Worm (Caenorhabditis elegans): Measurements from ENCODE around the gene F52H2.15.

Gene F52H2.15

ce11 chrX:2527877-2528276 lies 37.3 kb upstream of the F52H2.15 start:
- TF ChIP-seq zfp-3 (GFP tag; conservative IDR thresholded peaks at IDR 0.05) (peak; percentile 63; the same call in 1 of the 2 replicates), jun-1 (tag; optimal IDR thresholded peaks at IDR 0.05) (no peak), Y105C5A.15 (GFP tag; IDR thresholded peaks at IDR 0.05) (no peak), ctbp-1 (GFP tag; IDR thresholded peaks at IDR 0.05) (peak; percentile 59; the same call in 1 of the 2 replicates), mep-1 (tag; optimal IDR thresholded peaks at IDR 0.05) (peak; percentile 56), ceh-20 (GFP tag; IDR thresholded peaks at IDR 0.05) (no peak), Y5F2A.4 (GFP tag; optimal IDR thresholded peaks at IDR 0.05) (peak; percentile 34), lin-38 (GFP tag; IDR thresholded peaks at IDR 0.05) (peak; percentile 62), unc-62 (GFP tag; optimal IDR thresholded peaks at IDR 0.05 in 1 of 2) (peak in 1 of 2 experiments; percentile 80), unc-62 (tag; optimal IDR thresholded peaks at IDR 0.05) (no peak), aly-2 (tag; optimal IDR thresholded peaks at IDR 0.05) (no peak), mes-2 (tag; optimal IDR thresholded peaks at IDR 0.05; ENCODE audit: poor library complexity, severe bottlenecking) (peak; percentile 75), pha-4 (GFP tag; IDR thresholded peaks at IDR 0.05) (peak; percentile 80), pha-4 (tag; optimal IDR thresholded peaks at IDR 0.05) (no peak), F26F4.8 (GFP tag; conservative IDR thresholded peaks at IDR 0.05) (0 out of 2 replicates have a peak, but pooled peaks have one; percentile 47), gei-8 (GFP tag; optimal IDR thresholded peaks at IDR 0.05) (peak; percentile 27), dpl-1 (GFP tag; optimal IDR thresholded peaks at IDR 0.05) (no peak), nhr-41 (GFP tag; IDR thresholded peaks at IDR 0.05) (0 out of 2 replicates have a peak, but pooled peaks have one; percentile 37), ZK546.5 (tag; optimal IDR thresholded peaks at IDR 0.05) (no peak), F37D6.2 (tag; optimal IDR thresholded peaks at IDR 0.05) (peak; percentile 37), ceh-44 (GFP tag; IDR thresholded peaks at IDR 0.05) (peak; percentile 57), T26A8.4 (GFP tag; IDR thresholded peaks at IDR 0.05) (peak; percentile 61), madf-9 (GFP tag; conservative IDR thresholded peaks at IDR 0.05) (peak; percentile 57; the same call in 1 of the 2 replicates), nhr-42 (GFP tag; IDR thresholded peaks at IDR 0.05) (0 out of 2 replicates have a peak, but pooled peaks have one; percentile 48), daf-16 (GFP tag; optimal IDR thresholded peaks at IDR 0.05) (peak in 1 of 2 experiments; percentile 75), daf-16 (tag; optimal IDR thresholded peaks at IDR 0.05) (peak; percentile 66), ZK337.2 (GFP tag; IDR thresholded peaks at IDR 0.05) (0 out of 2 replicates have a peak, but pooled peaks have one; percentile 52), mdl-1 (tag; optimal IDR thresholded peaks at IDR 0.05) (no peak), dmd-8 (GFP tag; IDR thresholded peaks at IDR 0.05) (peak; percentile 64; the same call in 1 of the 2 replicates), lim-7 (GFP tag; IDR thresholded peaks at IDR 0.05) (peak; percentile 82), nhr-6 (tag; optimal IDR thresholded peaks at IDR 0.05) (no peak), nhr-48 (tag; optimal IDR thresholded peaks at IDR 0.05) (no peak), spr-3 (GFP tag; optimal IDR thresholded peaks at IDR 0.05) (peak; percentile 34), vab-7 (GFP tag; IDR thresholded peaks at IDR 0.05) (peak; percentile 89), dmd-9 (GFP tag; IDR thresholded peaks at IDR 0.05) (peak; percentile 79), nhr-77 (tag; optimal IDR thresholded peaks at IDR 0.05) (no peak), D1046.2 (GFP tag; IDR thresholded peaks at IDR 0.05) (0 out of 2 replicates have a peak, but pooled peaks have one; percentile 63), mdt-29 (GFP tag; IDR thresholded peaks at IDR 0.05) (0 out of 2 replicates have a peak, but pooled peaks have one; percentile 41), ztf-11 (tag; optimal IDR thresholded peaks at IDR 0.05) (no peak), nhr-102 (tag; optimal IDR thresholded peaks at IDR 0.05) (peak; percentile 37), egl-43 (GFP tag; IDR thresholded peaks at IDR 0.05) (peak; percentile 87), hlh-30 (tag; optimal IDR thresholded peaks at IDR 0.05; ENCODE audit: insufficient read depth) (peak; percentile 12), dmd-6 (GFP tag; IDR thresholded peaks at IDR 0.05) (peak; percentile 63), skn-1 (tag; optimal IDR thresholded peaks at IDR 0.05) (no peak), set-16 (GFP tag; IDR thresholded peaks at IDR 0.05) (peak; percentile 54; the same call in 1 of the 2 replicates), unc-130 (GFP tag; optimal IDR thresholded peaks at IDR 0.05) (peak; percentile 8), zag-1 (tag; optimal IDR thresholded peaks at IDR 0.05) (no peak), hlh-11 (tag; optimal IDR thresholded peaks at IDR 0.05) (peak; percentile 38), F49E8.2 (tag; optimal IDR thresholded peaks at IDR 0.05; ENCODE audit: borderline replicate concordance) (peak; percentile 33), hmg-1.1 (GFP tag; IDR thresholded peaks at IDR 0.05) (peak; percentile 78), php-3 (GFP tag; IDR thresholded peaks at IDR 0.05) (peak; percentile 57)
